Worm (Caenorhabditis elegans) whole organism, L3 larva: ENCODE results near the gene F42C5.9.

Source experiments
- R02D3.7 ChIP-seq: fragments of 150-350 bp; optimal IDR thresholded peaks from 2 replicates; lab custom pipeline; 2014; ENCODE audit warnings: missing biosample characterization, missing genetic modification characterization
- ZK546.5 ChIP-seq: sonication (generic microtip); optimal IDR thresholded peaks from 2 replicates; lab custom pipeline; 2017; ENCODE audit warnings: missing biosample characterization, missing genetic modification characterization
- aly-2 ChIP-seq: fragments of 150-350 bp; optimal IDR thresholded peaks from 2 replicates; lab custom pipeline; 2014; ENCODE audit warnings: missing biosample characterization, missing genetic modification characterization
- ama-1 ChIP-seq: fragments of 150-350 bp; optimal IDR thresholded peaks from 2 replicates; lab custom pipeline; 2018
- ceh-16 ChIP-seq: sonication (generic microtip); optimal IDR thresholded peaks from 2 replicates; lab custom pipeline; 2017; ENCODE audit warnings: missing biosample characterization, missing genetic modification characterization
- ceh-28 ChIP-seq: fragments of 150-350 bp; optimal IDR thresholded peaks from 2 replicates; lab custom pipeline; 2014; ENCODE audit warnings: missing biosample characterization, missing genetic modification reagents, missing genetic modification characterization
- ceh-82 ChIP-seq: fragments of 150-350 bp; optimal IDR thresholded peaks from 2 replicates; lab custom pipeline; 2014; ENCODE audit warnings: missing biosample characterization, missing genetic modification characterization
- daf-12 ChIP-seq: fragments of 150-350 bp; optimal IDR thresholded peaks from 2 replicates; lab custom pipeline; 2014; ENCODE audit warnings: missing biosample characterization, missing genetic modification reagents, missing genetic modification characterization
- egl-27 ChIP-seq: sonication (generic microtip); optimal IDR thresholded peaks from 4 replicates; lab custom pipeline; 2017; ENCODE audit warnings: missing biosample characterization, missing genetic modification reagents, missing genetic modification characterization
- elt-1 ChIP-seq: fragments of 150-350 bp; optimal IDR thresholded peaks from 2 replicates; lab custom pipeline; 2014; ENCODE audit warnings: missing biosample characterization, missing genetic modification characterization
- elt-3 ChIP-seq, 3 experiments: fragments of 150-350 bp in 1 of 3; sonication (generic microtip) in 2 of 3; optimal IDR thresholded peaks; 2 replicates in 2 of 3; 4 replicates in 1 of 3; lab custom pipeline; 2014 to 2017; ENCODE audit warnings: missing biosample characterization in 3 of 3, missing genetic modification characterization in 3 of 3
- eor-1 ChIP-seq, 2 experiments: fragments of 150-350 bp; optimal IDR thresholded peaks; 2 replicates each; lab custom pipeline; 2014 to 2018; ENCODE audit warnings: missing biosample characterization in 2 of 2, missing genetic modification characterization in 2 of 2
- fos-1 ChIP-seq: fragments of 150-350 bp; optimal IDR thresholded peaks from 2 replicates; lab custom pipeline; 2014; ENCODE audit warnings: missing biosample characterization, missing genetic modification characterization
- jun-1 ChIP-seq: fragments of 150-350 bp; optimal IDR thresholded peaks from 2 replicates; lab custom pipeline; 2014; ENCODE audit warnings: missing biosample characterization, missing genetic modification reagents, missing genetic modification characterization
- lin-15B ChIP-seq: fragments of 150-350 bp; optimal IDR thresholded peaks from 2 replicates; lab custom pipeline; 2014; ENCODE audit warnings: missing biosample characterization, missing genetic modification characterization
- lin-39 ChIP-seq: fragments of 150-350 bp; optimal IDR thresholded peaks from 2 replicates; lab custom pipeline; 2018; ENCODE audit warnings: missing biosample characterization, missing genetic modification reagents, missing genetic modification characterization
- lsy-12 ChIP-seq: sonication (generic microtip); optimal IDR thresholded peaks from 2 replicates; lab custom pipeline; 2016; ENCODE audit warnings: mild to moderate bottlenecking, missing genetic modification characterization, missing compliant biosample characterization
- nfya-1 ChIP-seq: sonication (generic microtip); optimal IDR thresholded peaks from 2 replicates; lab custom pipeline; 2017; ENCODE audit warnings: missing genetic modification characterization, mild to moderate bottlenecking, missing compliant biosample characterization, antibody characterized with exemption, moderate library complexity; ENCODE audit not compliant: insufficient read depth
- nhr-23 ChIP-seq: fragments of 150-350 bp; optimal IDR thresholded peaks from 2 replicates; lab custom pipeline; 2014; ENCODE audit warnings: missing biosample characterization, missing genetic modification reagents, missing genetic modification characterization
- nhr-237 ChIP-seq: fragments of 150-350 bp; optimal IDR thresholded peaks from 2 replicates; lab custom pipeline; 2014; ENCODE audit warnings: missing biosample characterization, missing genetic modification characterization
- nhr-28 ChIP-seq: fragments of 150-350 bp; optimal IDR thresholded peaks from 2 replicates; lab custom pipeline; 2014; ENCODE audit warnings: missing biosample characterization, missing genetic modification characterization
- nhr-43 ChIP-seq: sonication (generic microtip); optimal IDR thresholded peaks from 2 replicates; lab custom pipeline; 2016; ENCODE audit warnings: mild to moderate bottlenecking, missing genetic modification characterization, missing compliant biosample characterization; ENCODE audit not compliant: poor library complexity, severe bottlenecking
- nhr-76 ChIP-seq: fragments of 150-350 bp; sonication (generic microtip); optimal IDR thresholded peaks from 5 replicates; lab custom pipeline; 2014; ENCODE audit warnings: missing biosample characterization, missing genetic modification characterization
- nhr-77 ChIP-seq: fragments of 150-350 bp; optimal IDR thresholded peaks from 2 replicates; lab custom pipeline; 2014; ENCODE audit warnings: missing biosample characterization, missing genetic modification characterization
- pha-4 ChIP-seq: fragments of 150-350 bp; optimal IDR thresholded peaks from 2 replicates; lab custom pipeline; 2014; ENCODE audit warnings: missing biosample characterization, missing genetic modification reagents, missing genetic modification characterization
- pqm-1 ChIP-seq: fragments of 150-350 bp; optimal IDR thresholded peaks from 2 replicates; lab custom pipeline; 2017; ENCODE audit warnings: missing biosample characterization, missing genetic modification characterization, inconsistent platforms
- skn-1 ChIP-seq: fragments of 150-350 bp; optimal IDR thresholded peaks from 2 replicates; lab custom pipeline; 2014; ENCODE audit warnings: missing biosample characterization, missing genetic modification characterization
- snpc-4 ChIP-seq: fragments of 150-350 bp; optimal IDR thresholded peaks from 2 replicates; lab custom pipeline; 2014; ENCODE audit warnings: missing biosample characterization, missing genetic modification characterization
- tbx-2 ChIP-seq: sonication (generic microtip); optimal IDR thresholded peaks from 2 replicates; lab custom pipeline; 2016; ENCODE audit warnings: mild to moderate bottlenecking, missing genetic modification characterization, missing compliant biosample characterization
- unc-39 ChIP-seq: sonication (generic microtip); optimal IDR thresholded peaks from 4 replicates; lab custom pipeline; 2017; ENCODE audit warnings: missing biosample characterization, missing genetic modification characterization
- unc-62 ChIP-seq: fragments of 150-350 bp; sonication (generic microtip); optimal IDR thresholded peaks from 4 replicates; lab custom pipeline; 2014; ENCODE audit warnings: missing biosample characterization, missing genetic modification reagents, missing genetic modification characterization
- zag-1 ChIP-seq: fragments of 150-350 bp; optimal IDR thresholded peaks from 2 replicates; lab custom pipeline; 2014; ENCODE audit warnings: missing biosample characterization, missing genetic modification characterization
- ztf-4 ChIP-seq: fragments of 150-350 bp; optimal IDR thresholded peaks from 2 replicates; lab custom pipeline; 2014; ENCODE audit warnings: missing biosample characterization, missing genetic modification characterization

F42C5.9 gene

DNA sequence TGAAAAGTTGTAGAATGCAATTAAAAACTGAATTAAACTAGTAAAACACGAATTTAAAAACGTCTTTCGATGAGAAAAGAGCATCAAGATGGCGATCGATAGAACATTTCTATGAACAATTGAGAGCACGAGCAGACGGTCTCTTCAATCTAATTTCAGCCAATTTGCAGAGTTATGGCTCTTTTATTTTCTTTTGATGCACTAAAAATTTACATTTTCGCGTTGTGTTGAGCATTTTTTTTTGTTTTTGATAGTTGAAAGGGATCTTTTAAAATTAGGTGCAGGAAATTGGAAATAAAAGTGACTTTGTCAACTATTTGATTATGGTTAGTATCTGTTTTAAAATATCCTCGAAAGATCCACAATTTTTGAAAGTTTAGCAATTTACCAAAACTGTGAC is 7.9 kb downstream of the F42C5.9 start, which contains the start of gene F42C5.6:
TSS of gene F42C5.6 (minus strand) at position 101 of the 400 bp plus-strand sequence.
- TF ChIP-seq nhr-23 (tag; lab: Kevin White, UChicago) (no peak), jun-1 (tag; lab: Kevin White, UChicago) (no peak), ama-1 (lab: Kevin White, UChicago) (no peak)
- TF ChIP-seq, all 47 proteins: peak for 0

DNA sequence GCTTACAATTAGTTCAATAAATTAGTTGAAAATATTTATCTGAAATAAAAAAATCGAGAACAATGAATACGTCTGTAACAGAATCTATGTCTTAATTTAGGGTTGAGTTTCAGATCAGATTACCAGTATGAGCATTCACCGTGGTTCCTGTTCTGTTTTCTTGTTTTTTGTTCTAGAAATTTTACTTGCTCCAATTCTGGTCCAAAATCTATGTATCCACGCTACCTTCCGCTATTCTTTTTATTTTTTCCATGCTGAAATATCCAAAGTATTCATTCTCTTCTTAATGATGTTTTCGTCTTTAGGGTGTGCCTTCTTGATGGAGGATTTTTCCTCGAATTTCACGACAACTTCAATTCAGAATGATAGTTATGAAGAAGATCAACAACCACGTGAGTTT is 11.6 kb downstream of the F42C5.9 start, which contains the start of gene npr-27:
TSS of gene npr-27 (plus strand) at position 301 of the 400 bp plus-strand sequence.
- no peak for TF ChIP-seq lin-39 (tag; lab: Kevin White, UChicago)
- no peak for TF ChIP-seq ceh-28 (tag; lab: Kevin White, UChicago)
- no peak for TF ChIP-seq snpc-4 (tag; lab: Kevin White, UChicago)
- TF ChIP-seq nfya-1 (tag; lab: Kevin White, UChicago): no peak
- TF ChIP-seq lsy-12 (tag; lab: Kevin White, UChicago): no peak
- TF ChIP-seq egl-27: no peak
- no peak for TF ChIP-seq ztf-4
- no peak for TF ChIP-seq pha-4
- no peak for TF ChIP-seq R02D3.7
- no peak for TF ChIP-seq ceh-82 (tag; lab: Kevin White, UChicago)
- TF ChIP-seq nhr-237 (tag; lab: Kevin White, UChicago): no peak
- TF ChIP-seq skn-1 (tag; lab: Kevin White, UChicago): no peak
- TF ChIP-seq fos-1 (tag; lab: Kevin White, UChicago): no peak
- no peak for TF ChIP-seq unc-62 (GFP tag; lab: Kevin White, UChicago)
- TF ChIP-seq ceh-16 (tag; lab: Kevin White, UChicago): no peak
- no peak for TF ChIP-seq eor-1 (tag; optimal IDR thresholded peaks at IDR 0.05; lab: Kevin White, UChicago)
- TF ChIP-seq pqm-1 (tag; lab: Kevin White, UChicago): no peak
- TF ChIP-seq zag-1: no peak
- TF ChIP-seq lin-15B (tag; lab: Kevin White, UChicago): no peak
- TF ChIP-seq nhr-43 (tag; lab: Kevin White, UChicago): no peak

DNA sequence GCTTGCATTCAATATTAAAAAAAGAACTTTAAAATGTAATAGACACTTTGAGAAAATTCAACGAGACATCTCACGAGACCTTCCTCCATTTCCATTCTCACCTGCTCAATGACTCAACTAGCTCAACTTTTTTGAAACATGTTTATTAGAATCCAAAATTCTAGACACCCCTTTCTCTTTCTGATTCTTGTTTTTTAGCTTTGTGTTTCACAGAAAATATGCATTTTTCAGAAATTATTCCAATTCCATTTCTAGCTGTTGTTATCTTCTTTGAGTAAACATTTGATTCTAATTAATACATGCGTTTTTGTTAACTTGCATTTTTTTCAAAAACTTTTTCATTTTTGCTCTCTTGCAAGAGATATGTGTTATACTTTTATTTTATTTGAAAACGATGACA is 15.4 kb downstream of the F42C5.9 start:
- TF ChIP-seq tbx-2 (tag; lab: Kevin White, UChicago): no peak
- TF ChIP-seq jun-1 (tag; lab: Kevin White, UChicago): no peak
- TF ChIP-seq ztf-4: no peak
- no peak for TF ChIP-seq elt-3 (tag; optimal IDR thresholded peaks at IDR 0.05; lab: Kevin White, UChicago)
- no peak for TF ChIP-seq elt-1
- no peak for TF ChIP-seq pqm-1 (tag; lab: Kevin White, UChicago)
- TF ChIP-seq nhr-76 (tag; lab: Kevin White, UChicago): no peak

DNA sequence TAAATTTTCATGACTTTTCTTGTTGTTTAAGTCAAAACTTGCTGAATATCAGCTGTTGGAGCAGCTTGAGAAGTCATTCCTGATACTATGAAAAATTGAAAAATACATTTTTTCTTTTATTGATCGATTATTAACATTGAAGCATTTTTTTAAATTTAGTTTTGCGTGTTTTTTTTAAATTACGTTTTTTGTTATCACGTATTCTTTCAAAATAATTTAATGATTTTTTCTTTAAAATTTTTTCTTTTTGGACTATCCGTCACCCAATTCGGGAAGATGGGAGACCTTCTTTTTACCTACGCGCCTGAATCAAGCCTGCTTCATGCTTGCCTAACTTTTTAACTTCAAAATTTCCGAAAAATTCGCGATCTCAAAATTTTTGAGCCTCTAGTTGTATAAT is 22.8 kb downstream of the F42C5.9 start, which contains the start of gene F42C5.5:
TSS of gene F42C5.5 (minus strand) at position 101 of the 400 bp plus-strand sequence.
- TF ChIP-seq lin-15B (tag; lab: Kevin White, UChicago) (no peak), nhr-76 (tag; lab: Kevin White, UChicago) (no peak), nhr-237 (tag; lab: Kevin White, UChicago) (no peak), lsy-12 (tag; lab: Kevin White, UChicago) (no peak), jun-1 (tag; lab: Kevin White, UChicago) (no peak), ama-1 (lab: Kevin White, UChicago) (no peak), elt-3 (tag; optimal IDR thresholded peaks at IDR 0.05; lab: Kevin White, UChicago) (no peak), ZK546.5 (no peak), nhr-43 (tag; lab: Kevin White, UChicago) (no peak), nfya-1 (tag; lab: Kevin White, UChicago) (no peak), nhr-28 (tag; lab: Kevin White, UChicago) (no peak)

DNA sequence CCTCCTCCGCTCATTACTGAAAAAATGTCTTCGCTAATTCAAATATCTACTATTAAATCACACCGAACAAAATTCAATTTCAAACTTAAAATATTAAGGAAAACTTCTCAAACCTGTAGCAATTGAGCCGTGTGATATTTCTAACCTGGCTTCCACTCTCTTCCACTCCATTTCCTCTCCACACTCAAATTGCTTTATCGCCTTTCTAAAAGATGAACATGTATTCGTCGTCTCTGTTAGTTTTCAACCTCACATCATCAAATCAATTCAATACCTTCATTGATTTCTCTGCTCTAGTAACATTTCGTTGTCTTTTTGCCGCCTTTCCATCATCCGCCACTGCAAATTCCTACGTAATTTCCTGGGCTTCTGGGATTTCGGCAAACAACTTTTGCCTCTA is 24.9 kb downstream of the F42C5.9 start, which contains the start of gene F42C5.4:
TSS of gene F42C5.4 (minus strand) at position 171 of the 400 bp plus-strand sequence.
- TF ChIP-seq nhr-237 (tag; lab: Kevin White, UChicago): no peak
- no peak for TF ChIP-seq lin-39 (tag; lab: Kevin White, UChicago)
- TF ChIP-seq aly-2 (tag; lab: Kevin White, UChicago): no peak
- no peak for TF ChIP-seq tbx-2 (tag; lab: Kevin White, UChicago)
- TF ChIP-seq ceh-82 (tag; lab: Kevin White, UChicago): no peak
- TF ChIP-seq egl-27: no peak
- no peak for TF ChIP-seq daf-12 (tag; lab: Kevin White, UChicago)
- no peak for TF ChIP-seq nhr-77
- no peak for TF ChIP-seq zag-1
- TF ChIP-seq R02D3.7: no peak
- TF ChIP-seq unc-39 (tag; lab: Kevin White, UChicago): no peak
- TF ChIP-seq nhr-28 (tag; lab: Kevin White, UChicago): no peak
- no peak for TF ChIP-seq ceh-16 (tag; lab: Kevin White, UChicago)
